Worm (Caenorhabditis elegans) whole organism, young adult: ENCODE results near the gene npp-9.

ENCODE experiments used
- die-1 ChIP-seq: sonication (generic microtip); optimal IDR thresholded peaks from 2 replicates; lab custom pipeline; 2016; ENCODE audit warnings: missing genotype, mild to moderate bottlenecking, missing genetic modification characterization, missing compliant biosample characterization
- mel-28 ChIP-seq: sonication (generic microtip); optimal IDR thresholded peaks from 2 replicates; lab custom pipeline; 2016; ENCODE audit warnings: borderline replicate concordance, mild to moderate bottlenecking, missing genetic modification characterization, missing compliant biosample characterization
- unc-130 ChIP-seq: sonication (generic microtip); optimal IDR thresholded peaks from 2 replicates; lab custom pipeline; 2016; ENCODE audit warnings: missing genetic modification reagents, missing genetic modification characterization, missing compliant biosample characterization

ce11 chrIII:3377700-3378099 lies 26.6 kb downstream of the npp-9 start:
- TF ChIP-seq die-1 (tag; lab: Kevin White, UChicago) (no peak), mel-28 (no peak), unc-130 (GFP tag; lab: Kevin White, UChicago) (no peak)
